Worm (Caenorhabditis elegans): Measurements from ENCODE around the gene scl-5.

The scl-5 gene

DNA sequence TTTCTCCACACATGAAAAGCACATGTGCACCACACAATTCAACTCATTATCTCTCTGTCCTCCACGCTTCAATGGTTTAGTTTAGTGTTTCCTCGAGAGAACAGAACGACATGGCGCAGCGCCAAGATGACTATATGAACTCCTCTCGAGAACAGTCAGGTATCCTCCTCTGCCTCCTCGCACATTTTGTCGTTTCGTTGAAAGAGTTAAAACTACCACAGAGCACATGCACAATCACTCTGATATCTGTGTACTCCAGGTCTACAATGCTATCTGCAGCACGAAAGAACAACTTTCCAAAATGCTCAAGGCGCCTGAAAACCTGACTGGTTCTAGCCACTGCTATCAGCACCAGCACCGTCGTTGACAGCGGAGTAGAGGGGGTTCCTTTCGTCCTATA, 37.1 kb upstream of the scl-5 start:
- no peak for TF ChIP-seq pat-9 (tag; optimal IDR thresholded peaks at IDR 0.05)
- no peak for TF ChIP-seq hlh-15 (tag; optimal IDR thresholded peaks at IDR 0.05)
- TF ChIP-seq mec-3 (tag; optimal IDR thresholded peaks at IDR 0.05; ENCODE audit: borderline replicate concordance) = no peak
- no peak for TF ChIP-seq ceh-6 (GFP tag; optimal IDR thresholded peaks at IDR 0.05)
- no peak for TF ChIP-seq ceh-2 (tag; optimal IDR thresholded peaks at IDR 0.05)
- no peak for TF ChIP-seq unc-86 (tag; optimal IDR thresholded peaks at IDR 0.05)
- TF ChIP-seq ets-4 (tag; optimal IDR thresholded peaks at IDR 0.05) = no peak
- TF ChIP-seq ceh-18 (tag; optimal IDR thresholded peaks at IDR 0.05) = no peak
- no peak for TF ChIP-seq dve-1 (tag; optimal IDR thresholded peaks at IDR 0.05)
- TF ChIP-seq C38D4.7 (GFP tag; optimal IDR thresholded peaks at IDR 0.05) = no peak
- TF ChIP-seq fkh-10 (GFP tag; optimal IDR thresholded peaks at IDR 0.05) = no peak
- no peak for TF ChIP-seq pros-1 (tag; optimal IDR thresholded peaks at IDR 0.05)
- no peak for TF ChIP-seq ama-1 (optimal IDR thresholded peaks at IDR 0.05)
- no peak for TF ChIP-seq ceh-34 (tag; optimal IDR thresholded peaks at IDR 0.05)
- TF ChIP-seq syd-9 (tag; optimal IDR thresholded peaks at IDR 0.05) = no peak
- TF ChIP-seq T23F11.4 (GFP tag; optimal IDR thresholded peaks at IDR 0.05) = no peak
- TF ChIP-seq ztf-16 (tag; optimal IDR thresholded peaks at IDR 0.05) = no peak
- no peak for TF ChIP-seq pha-4 (tag; optimal IDR thresholded peaks at IDR 0.05)
- no peak for TF ChIP-seq ttx-3 (tag; optimal IDR thresholded peaks at IDR 0.05)

DNA sequence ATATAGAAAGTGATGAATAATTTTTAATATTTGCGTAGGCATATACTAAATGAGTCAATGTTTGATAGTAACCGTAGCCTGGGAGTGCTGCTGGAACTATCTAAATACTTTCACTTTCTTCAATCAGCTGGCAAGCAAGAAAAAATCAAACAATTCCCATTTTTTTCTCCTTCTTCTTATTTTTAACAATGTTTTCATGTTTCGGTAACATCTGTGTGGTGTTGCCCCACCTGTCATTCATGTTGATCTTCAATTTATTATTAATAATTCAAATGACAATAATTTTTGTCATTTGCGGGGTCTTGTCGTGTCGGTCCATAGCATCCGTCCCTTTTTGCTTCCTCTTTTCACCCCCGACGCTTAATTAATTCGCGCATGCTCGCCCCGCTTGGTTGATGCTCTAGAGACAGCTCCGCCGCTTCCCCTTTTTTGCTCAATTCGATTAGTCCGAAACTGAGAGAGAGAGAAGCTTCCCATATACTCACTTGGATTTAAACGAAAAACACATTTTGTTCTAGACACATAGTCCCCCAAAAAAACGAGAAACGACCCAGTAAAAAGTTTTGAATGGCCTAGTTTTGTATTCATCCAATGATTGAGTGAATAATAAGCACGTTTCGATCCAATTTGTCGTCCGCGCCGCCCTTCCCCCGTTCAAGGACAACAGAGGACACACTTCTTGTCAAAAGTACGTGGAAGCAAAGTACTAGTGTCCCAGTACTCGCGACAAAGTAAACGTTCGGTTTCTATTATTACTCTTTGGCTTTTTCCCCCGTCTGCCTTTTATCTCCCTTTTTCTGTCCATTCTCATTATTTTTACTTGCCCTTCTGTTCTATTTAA, 35.8 kb upstream of the scl-5 start:
- no peak for TF ChIP-seq fkh-6 (tag; optimal IDR thresholded peaks at IDR 0.05)
- TF ChIP-seq ref-2 (tag; optimal IDR thresholded peaks at IDR 0.05) = peak; percentile 44
- peak; percentile 71 for TF ChIP-seq unc-42 (tag; optimal IDR thresholded peaks at IDR 0.05)
- no peak for TF ChIP-seq ceh-34 (tag; optimal IDR thresholded peaks at IDR 0.05)
- peak; percentile 5 for TF ChIP-seq fax-1 (tag; optimal IDR thresholded peaks at IDR 0.05)
- peak; percentile 68 for TF ChIP-seq ceh-14 (tag; optimal IDR thresholded peaks at IDR 0.05)
- peak; percentile 12 for TF ChIP-seq ceh-31 (tag; optimal IDR thresholded peaks at IDR 0.05)
- TF ChIP-seq ceh-2 (tag; optimal IDR thresholded peaks at IDR 0.05) = no peak
- TF ChIP-seq unc-86 (tag; optimal IDR thresholded peaks at IDR 0.05) = peak; percentile 8
- TF ChIP-seq ceh-6 (GFP tag; optimal IDR thresholded peaks at IDR 0.05) = no peak
- no peak for TF ChIP-seq Y22D7AL.16 (tag; optimal IDR thresholded peaks at IDR 0.05)

DNA sequence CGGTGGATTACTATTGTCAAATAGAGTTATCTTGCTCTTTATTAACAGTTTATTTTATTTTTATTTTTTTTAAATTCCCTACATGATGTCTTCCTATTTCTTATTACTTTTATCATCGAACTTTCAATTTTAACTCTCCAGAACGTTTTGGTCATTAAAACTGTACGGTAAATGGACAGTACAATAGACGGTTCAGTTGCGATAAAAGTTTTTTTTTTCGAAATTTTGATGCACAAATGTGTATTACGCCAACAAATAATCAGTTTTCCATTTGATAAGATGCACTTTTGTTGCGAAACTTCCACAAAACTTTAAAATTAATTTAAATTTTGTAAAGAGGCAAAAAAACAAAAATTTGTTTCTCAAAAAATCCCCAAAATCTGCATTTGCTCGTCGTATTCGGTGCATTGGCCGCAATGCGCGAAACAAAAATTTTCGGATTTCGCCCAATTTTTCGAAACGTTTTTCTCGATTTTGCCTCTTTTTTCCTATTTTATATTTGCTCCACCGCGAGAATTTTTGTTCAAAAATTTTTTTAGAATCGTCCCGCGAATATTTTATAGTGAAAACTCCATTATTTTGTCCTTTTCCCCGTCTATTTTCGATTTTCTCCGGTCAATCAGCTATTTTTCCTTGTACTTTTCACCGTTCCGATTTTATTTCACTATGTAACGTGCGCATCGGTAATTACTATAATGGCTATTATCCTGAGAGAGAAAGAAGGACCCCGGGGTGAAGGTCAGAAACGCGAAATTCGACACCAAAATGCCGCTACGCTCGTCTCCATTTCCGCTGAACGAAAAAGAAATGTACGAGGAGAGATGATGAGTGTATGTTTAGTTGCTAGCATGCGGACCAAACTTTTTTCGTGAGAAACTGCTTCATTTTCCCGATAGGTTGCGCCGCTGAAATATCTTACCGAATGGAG, 34.8 kb upstream of the scl-5 start:
- TF ChIP-seq C38D4.7 (GFP tag; optimal IDR thresholded peaks at IDR 0.05) = no peak
- peak; percentile 79 for TF ChIP-seq ceh-34 (tag; optimal IDR thresholded peaks at IDR 0.05)
- no peak for TF ChIP-seq npax-4 (tag; optimal IDR thresholded peaks at IDR 0.05)
- no peak for TF ChIP-seq dmd-4 (tag; optimal IDR thresholded peaks at IDR 0.05; ENCODE audit: borderline replicate concordance)
- no peak for TF ChIP-seq odd-2 (tag; optimal IDR thresholded peaks at IDR 0.05)

DNA sequence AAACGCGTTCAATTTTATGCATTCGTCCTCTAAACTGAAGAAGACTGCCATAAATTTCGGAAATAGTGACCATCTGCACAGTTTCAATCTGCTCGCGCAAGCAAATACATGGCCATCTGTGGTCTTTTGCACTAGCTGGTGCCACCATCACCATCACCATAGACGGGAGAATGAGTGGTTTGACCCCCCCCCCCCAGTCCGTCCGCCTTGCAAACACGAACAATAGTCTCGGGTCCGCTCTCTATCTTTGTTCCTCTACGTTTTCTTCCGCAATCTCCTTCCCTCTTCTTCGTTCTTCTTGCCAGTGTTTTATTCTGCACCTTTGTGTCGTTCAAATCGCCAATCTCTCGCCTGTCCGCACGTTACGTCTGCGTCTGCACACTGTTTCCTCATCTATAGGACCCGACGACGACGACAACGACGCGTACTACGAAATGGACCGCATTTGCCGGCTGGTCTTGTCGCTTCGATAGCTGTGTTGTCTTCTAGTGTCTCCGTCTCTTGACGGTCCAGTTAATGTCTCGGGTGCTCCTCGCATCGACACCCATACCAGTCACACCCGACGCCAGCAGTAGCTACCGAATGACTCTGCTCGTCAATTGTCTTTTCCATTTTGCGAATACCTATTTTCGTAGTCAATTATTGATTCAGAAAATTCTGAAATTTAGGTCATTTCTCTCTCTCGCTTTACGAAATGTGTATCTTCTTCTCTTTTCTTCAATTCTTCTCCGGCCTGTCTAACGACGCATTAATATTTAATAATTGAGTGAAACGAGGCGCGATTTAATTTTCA, 33.9 kb upstream of the scl-5 start:
- TF ChIP-seq ceh-31 (tag; optimal IDR thresholded peaks at IDR 0.05) (peak; percentile 83), hlh-8 (tag; optimal IDR thresholded peaks at IDR 0.05) (no peak), unc-3 (GFP tag; conservative IDR thresholded peaks at IDR 0.05) (no peak), unc-3 (tag; optimal IDR thresholded peaks at IDR 0.05) (no peak), ets-4 (tag; optimal IDR thresholded peaks at IDR 0.05) (no peak), hlh-30 (tag; optimal IDR thresholded peaks at IDR 0.05; ENCODE audit: insufficient read depth) (peak; percentile 11), ceh-9 (tag; optimal IDR thresholded peaks at IDR 0.05) (no peak), ama-1 (optimal IDR thresholded peaks at IDR 0.05) (no peak), C08G9.2 (tag; optimal IDR thresholded peaks at IDR 0.05) (peak; percentile 33), sox-2 (GFP tag; IDR thresholded peaks at IDR 0.05) (peak; percentile 80), unc-42 (tag; optimal IDR thresholded peaks at IDR 0.05) (peak; percentile 4), dve-1 (tag; optimal IDR thresholded peaks at IDR 0.05) (peak; percentile 47), ceh-19 (GFP tag; optimal IDR thresholded peaks at IDR 0.05) (peak; percentile 71), K09A11.1 (tag; optimal IDR thresholded peaks at IDR 0.05; ENCODE audit: insufficient read depth) (no peak), ahr-1 (tag; optimal IDR thresholded peaks at IDR 0.05) (no peak), ztf-16 (tag; optimal IDR thresholded peaks at IDR 0.05) (no peak), mec-3 (tag; optimal IDR thresholded peaks at IDR 0.05; ENCODE audit: borderline replicate concordance) (no peak), tbx-7 (tag; optimal IDR thresholded peaks at IDR 0.05) (no peak), unc-55 (GFP tag; optimal IDR thresholded peaks at IDR 0.05) (peak; percentile 11)
